Worm (Caenorhabditis elegans): ENCODE measurements around the gene fbxc-7.

ce11 chrII:940779-941178 is 13.9 kb upstream of the fbxc-7 start, which contains the start of gene fbxc-36:
- no peak for TF ChIP-seq nhr-28 (tag; optimal IDR thresholded peaks at IDR 0.05)
- no peak for TF ChIP-seq skn-1 (tag; optimal IDR thresholded peaks at IDR 0.05)
